Fruit fly (Drosophila melanogaster) whole organism: Measurements from ENCODE around the gene CG31141.

Experiments used
- EcR ChIP-seq, 2 experiments: fragments of >200 bp; optimal IDR thresholded peaks; 2 replicates each; lab custom pipeline; 2017; ENCODE audit warnings: missing biosample characterization in 2 of 2, missing genetic modification characterization in 2 of 2, missing genetic modification reagents in 2 of 2
- psq ChIP-seq: fragments of >200 bp; optimal IDR thresholded peaks from 2 replicates; lab custom pipeline; 2017
- usp ChIP-seq: fragments of >200 bp; optimal IDR thresholded peaks from 2 replicates; lab custom pipeline; 2017; ENCODE audit warnings: missing biosample characterization, missing genetic modification characterization, mixed read lengths

- TF ChIP-seq EcR (GFP tag; optimal IDR thresholded peaks at IDR 0.05; lab: Kevin White, UChicago) (no peak), psq (lab: Kevin White, UChicago) (no peak), usp (GFP tag; lab: Kevin White, UChicago) (no peak)
These were observed 8.1 kb upstream of the CG31141 start for dm6 chr3R:23915042-23915428.
